Worm (Caenorhabditis elegans): Measurements from ENCODE around the gene D1054.18.

ce11 chrV:10814333-10814732 lies 13.3 kb upstream of the D1054.18 start:
- no peak for TF ChIP-seq skn-1 (tag; optimal IDR thresholded peaks at IDR 0.05)
- TF ChIP-seq nhr-237 (tag; optimal IDR thresholded peaks at IDR 0.05), result no peak
- TF ChIP-seq nhr-77 (tag; optimal IDR thresholded peaks at IDR 0.05), result no peak
- no peak for TF ChIP-seq pha-4 (tag; optimal IDR thresholded peaks at IDR 0.05)
- TF ChIP-seq lsy-12 (tag; optimal IDR thresholded peaks at IDR 0.05), result no peak
- TF ChIP-seq nhr-11 (tag; optimal IDR thresholded peaks at IDR 0.05), result no peak
- TF ChIP-seq snpc-4 (tag; optimal IDR thresholded peaks at IDR 0.05), result no peak
- no peak for TF ChIP-seq ceh-16 (tag; optimal IDR thresholded peaks at IDR 0.05)
- TF ChIP-seq zag-1 (tag; optimal IDR thresholded peaks at IDR 0.05), result no peak
- no peak for TF ChIP-seq egl-27 (tag; optimal IDR thresholded peaks at IDR 0.05)
- no peak for TF ChIP-seq ama-1 (optimal IDR thresholded peaks at IDR 0.05)
